Worm (Caenorhabditis elegans): ENCODE results near the gene srg-17.

The srg-17 gene

ce11 chrII:12462244-12462643 is 11.3 kb upstream of the srg-17 start, which contains the start of gene F15A4.2:
TSS of gene F15A4.2 (plus strand) at chrII:12462544.
- TF ChIP-seq Y53F4B.3 (GFP tag; IDR thresholded peaks at IDR 0.05), result no peak
- no peak for TF ChIP-seq lin-35 (GFP tag; optimal IDR thresholded peaks at IDR 0.05)
- no peak for TF ChIP-seq ceh-79 (tag; optimal IDR thresholded peaks at IDR 0.05)
- TF ChIP-seq F52B5.7 (tag; optimal IDR thresholded peaks at IDR 0.05), result no peak
- no peak for TF ChIP-seq Y53G8AR.9 (GFP tag; conservative IDR thresholded peaks at IDR 0.05)
- no peak for TF ChIP-seq lag-1 (GFP tag; IDR thresholded peaks at IDR 0.05)

ce11 chrII:12465557-12465956 is 7.9 kb upstream of the srg-17 start, which contains the start of gene sre-37:
TSS of gene sre-37 (plus strand) at chrII:12465857.
- TF ChIP-seq B0261.1 (tag; optimal IDR thresholded peaks at IDR 0.05) (no peak), atf-7 (tag; optimal IDR thresholded peaks at IDR 0.05) (no peak), nhr-120 (GFP tag; IDR thresholded peaks at IDR 0.05) (no peak), F22D6.2 (tag; optimal IDR thresholded peaks at IDR 0.05) (no peak), T26A5.8 (tag; optimal IDR thresholded peaks at IDR 0.05) (no peak), lsy-27 (tag; optimal IDR thresholded peaks at IDR 0.05; ENCODE audit: borderline replicate concordance, insufficient read depth) (no peak), B0019.2 (GFP tag; conservative IDR thresholded peaks at IDR 0.05) (no peak), F33H1.4 (GFP tag; IDR thresholded peaks at IDR 0.05) (no peak), efl-1 (GFP tag; optimal IDR thresholded peaks at IDR 0.05) (no peak), rpc-1 (optimal IDR thresholded peaks at IDR 0.05) (no peak), rpc-1 (tag; optimal IDR thresholded peaks at IDR 0.05) (no peak), ztf-26 (tag; optimal IDR thresholded peaks at IDR 0.05) (no peak), rec-8 (tag; optimal IDR thresholded peaks at IDR 0.05) (no peak), lir-1 (GFP tag; conservative IDR thresholded peaks at IDR 0.05) (no peak), lag-1 (GFP tag; IDR thresholded peaks at IDR 0.05) (no peak), tbx-9 (tag; optimal IDR thresholded peaks at IDR 0.05; ENCODE audit: borderline replicate concordance) (no peak), ceh-27 (GFP tag; optimal IDR thresholded peaks at IDR 0.05) (no peak), egl-18 (GFP tag; IDR thresholded peaks at IDR 0.05) (no peak), ama-1 (optimal IDR thresholded peaks at IDR 0.05) (no peak), ama-1 (GFP tag; optimal IDR thresholded peaks at IDR 0.05) (no peak), ceh-79 (tag; optimal IDR thresholded peaks at IDR 0.05) (no peak)

ce11 chrII:12467047-12467446 is 6.5 kb upstream of the srg-17 start, which contains the start of gene srg-16:
TSS of gene srg-16 (plus strand) at chrII:12467133.
- TF ChIP-seq F52B5.7 (tag; optimal IDR thresholded peaks at IDR 0.05) (no peak), lsy-27 (tag; optimal IDR thresholded peaks at IDR 0.05; ENCODE audit: borderline replicate concordance, insufficient read depth) (no peak), pbrm-1 (GFP tag; IDR thresholded peaks at IDR 0.05) (no peak), him-1 (tag; optimal IDR thresholded peaks at IDR 0.05) (no peak), mes-4 (tag; optimal IDR thresholded peaks at IDR 0.05) (no peak), bed-2 (GFP tag; IDR thresholded peaks at IDR 0.05) (no peak), madf-10 (tag; optimal IDR thresholded peaks at IDR 0.05) (no peak), unc-130 (GFP tag; optimal IDR thresholded peaks at IDR 0.05) (no peak), nfyb-1 (GFP tag; IDR thresholded peaks at IDR 0.05) (no peak), F10E7.11 (tag; optimal IDR thresholded peaks at IDR 0.05) (no peak)

ce11 chrII:12471138-12471855 is 2.2 kb upstream of the srg-17 start, which contains the start of the genes F15A4.5 and phat-8:
TSS of gene F15A4.5 (minus strand) at chrII:12471238.
TSS of gene phat-8 (plus strand) at chrII:12471805.
- TF ChIP-seq ceh-91 (GFP tag; IDR thresholded peaks at IDR 0.05), result no peak
- TF ChIP-seq B0336.3 (GFP tag; IDR thresholded peaks at IDR 0.05), result no peak
- no peak for TF ChIP-seq sea-2 (GFP tag; IDR thresholded peaks at IDR 0.05)
- no peak for TF ChIP-seq rcor-1 (GFP tag; IDR thresholded peaks at IDR 0.05)
- TF ChIP-seq chd-7 (tag; optimal IDR thresholded peaks at IDR 0.05), result no peak
- TF ChIP-seq lin-35 (GFP tag; optimal IDR thresholded peaks at IDR 0.05), result no peak
- TF ChIP-seq pbrm-1 (GFP tag; IDR thresholded peaks at IDR 0.05), result no peak
- no peak for TF ChIP-seq Y56A3A.18 (GFP tag; IDR thresholded peaks at IDR 0.05)
- no peak for TF ChIP-seq unc-130 (GFP tag; optimal IDR thresholded peaks at IDR 0.05)
- no peak for TF ChIP-seq nfya-2 (GFP tag; IDR thresholded peaks at IDR 0.05)
- no peak for TF ChIP-seq F49E8.2 (tag; optimal IDR thresholded peaks at IDR 0.05; ENCODE audit: insufficient read depth)
- no peak for TF ChIP-seq D2030.7 (GFP tag; IDR thresholded peaks at IDR 0.05)
- no peak for TF ChIP-seq F37B4.10 (GFP tag; IDR thresholded peaks at IDR 0.05)
- TF ChIP-seq dpl-1 (GFP tag; optimal IDR thresholded peaks at IDR 0.05), result no peak
- TF ChIP-seq let-526 (GFP tag; IDR thresholded peaks at IDR 0.05), result no peak
- no peak for TF ChIP-seq egl-44 (GFP tag; IDR thresholded peaks at IDR 0.05)

Data from whole organism, young adult.